Worm (Caenorhabditis elegans): ENCODE measurements around the gene Y119D3B.12.

- TF ChIP-seq hlh-30 (tag; optimal IDR thresholded peaks at IDR 0.05; ENCODE audit: insufficient read depth) (no peak), dve-1 (tag; optimal IDR thresholded peaks at IDR 0.05) (no peak), K02D7.2 (tag; optimal IDR thresholded peaks at IDR 0.05) (no peak), tbx-2 (tag; optimal IDR thresholded peaks at IDR 0.05) (no peak), pha-4 (tag; optimal IDR thresholded peaks at IDR 0.05) (no peak)
Observed at ce11 chrIII:1163203-1163602, 39.1 kb upstream of the Y119D3B.12 start.

Data from whole organism, late embryonic.